Worm (Caenorhabditis elegans) whole organism, L3 larva: ENCODE data around the gene his-31.

ENCODE experiments used
- nhr-76 ChIP-seq: fragments of 150-350 bp; sonication (generic microtip); optimal IDR thresholded peaks from 5 replicates; lab custom pipeline; 2014; ENCODE audit warnings: missing biosample characterization, missing genetic modification characterization
- unc-39 ChIP-seq: sonication (generic microtip); optimal IDR thresholded peaks from 4 replicates; lab custom pipeline; 2017; ENCODE audit warnings: missing biosample characterization, missing genetic modification characterization

DNA sequence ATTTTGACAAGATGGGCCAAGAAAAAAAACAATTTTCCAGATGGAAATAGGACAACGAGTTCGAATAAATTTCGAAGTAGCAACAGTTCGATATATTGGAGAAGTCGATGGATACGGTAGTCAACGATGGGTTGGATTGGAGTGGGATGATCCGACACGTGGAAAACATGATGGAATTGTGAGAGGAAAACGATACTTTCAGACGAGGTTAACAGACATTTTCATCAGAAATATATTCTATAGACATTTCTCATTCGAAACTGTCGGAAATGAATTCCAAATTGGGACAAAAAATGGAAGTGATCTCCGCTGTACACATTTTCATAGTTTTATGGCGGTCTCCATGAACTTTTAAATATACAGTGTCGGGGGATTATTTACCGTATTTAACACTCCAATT lies 39.1 kb downstream of the his-31 start, which contains the start of gene tbce-1:
- no peak for TF ChIP-seq unc-39
- no peak for TF ChIP-seq nhr-76
